Worm (Caenorhabditis elegans): Measurements from ENCODE around the gene C29A12.6.

DNA sequence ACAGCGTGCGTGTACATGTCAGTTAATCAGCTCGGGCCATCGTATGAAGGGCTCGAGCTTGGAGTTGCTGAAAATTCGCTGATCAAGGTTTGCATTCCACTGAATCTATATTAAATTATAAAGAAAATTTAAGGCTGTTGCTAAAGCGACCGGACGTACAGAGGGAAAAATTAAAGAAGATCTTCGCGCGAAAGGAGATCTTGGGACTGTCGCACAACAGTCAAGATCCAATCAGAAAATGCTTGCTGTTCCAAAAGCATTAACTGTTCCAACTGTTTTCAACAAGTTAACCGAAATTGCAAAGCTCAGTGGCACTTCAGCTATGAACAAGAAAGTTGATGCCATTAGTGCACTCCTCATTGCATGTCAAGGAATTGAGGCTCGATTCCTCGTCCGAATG, 32.7 kb upstream of the C29A12.6 start:
- TF ChIP-seq zag-1 (tag; optimal IDR thresholded peaks at IDR 0.05) = no peak
- TF ChIP-seq ztf-4 (tag; optimal IDR thresholded peaks at IDR 0.05) = no peak
- TF ChIP-seq unc-62 (GFP tag; optimal IDR thresholded peaks at IDR 0.05) = no peak
- no peak for TF ChIP-seq nhr-43 (tag; optimal IDR thresholded peaks at IDR 0.05; ENCODE audit: poor library complexity, severe bottlenecking)
- TF ChIP-seq fkh-10 (GFP tag; optimal IDR thresholded peaks at IDR 0.05) = no peak
- no peak for TF ChIP-seq sea-2 (GFP tag; optimal IDR thresholded peaks at IDR 0.05)
- TF ChIP-seq snpc-4 (tag; optimal IDR thresholded peaks at IDR 0.05) = no peak
- TF ChIP-seq fos-1 (tag; optimal IDR thresholded peaks at IDR 0.05) = no peak
- no peak for TF ChIP-seq ama-1 (optimal IDR thresholded peaks at IDR 0.05)
